Worm (Caenorhabditis elegans) whole organism, early embryonic: ENCODE data around the gene mvk-1.

Experiments
- B0310.2 ChIP-seq: sonication (generic microtip); optimal IDR thresholded peaks from 2 replicates; lab custom pipeline; 2016; ENCODE audit warnings: mild to moderate bottlenecking, missing genetic modification characterization, missing compliant biosample characterization
- aly-1 ChIP-seq: sonication (generic microtip); optimal IDR thresholded peaks from 2 replicates; lab custom pipeline; 2016; ENCODE audit warnings: missing genetic modification characterization, missing compliant biosample characterization
- ama-1 ChIP-seq: fragments of 150-350 bp; optimal IDR thresholded peaks from 2 replicates; lab custom pipeline; 2014
- ceh-13 ChIP-seq: fragments of 200-800 bp; sonication (Bioruptor generic); optimal IDR thresholded peaks from 2 replicates; lab custom pipeline; 2018; ENCODE audit warnings: mild to moderate bottlenecking, missing genetic modification characterization, missing compliant biosample characterization
- ceh-36 ChIP-seq: sonication (generic microtip); optimal IDR thresholded peaks from 2 replicates; lab custom pipeline; 2016; ENCODE audit warnings: missing genetic modification characterization, inconsistent platforms, missing compliant biosample characterization
- ets-7 ChIP-seq: sonication (generic microtip); optimal IDR thresholded peaks from 2 replicates; lab custom pipeline; 2016; ENCODE audit warnings: missing genotype, missing genetic modification characterization, missing compliant biosample characterization
- hmg-4 ChIP-seq: fragments of 200-800 bp; sonication (Bioruptor generic); optimal IDR thresholded peaks from 2 replicates; lab custom pipeline; 2018; ENCODE audit warnings: mild to moderate bottlenecking, missing genetic modification characterization, missing compliant biosample characterization
- pes-1 ChIP-seq: fragments of 200-800 bp; sonication (Bioruptor generic); IDR thresholded peaks from 2 replicates; pipeline ENCODE4 v1.3.6; 2022; ENCODE audit warnings: missing genetic modification reagents, missing genetic modification characterization, missing compliant biosample characterization
- sea-1 ChIP-seq: fragments of 200-800 bp; sonication (Bioruptor generic); conservative IDR thresholded peaks from 2 replicates; pipeline ENCODE4 v1.3.6; 2022; ENCODE audit warnings: missing genetic modification characterization, missing compliant biosample characterization

- no peak for TF ChIP-seq B0310.2
- no peak for TF ChIP-seq aly-1 (tag; lab: Kevin White, UChicago)
- no peak for TF ChIP-seq ama-1 (lab: Kevin White, UChicago)
- TF ChIP-seq ceh-36 (tag; lab: Kevin White, UChicago): no peak
- TF ChIP-seq hmg-4 (GFP tag; lab: Kevin White, UChicago): no peak
- TF ChIP-seq ets-7: no peak
- no peak for TF ChIP-seq sea-1 (GFP tag; lab: Robert Waterston, UW)
- TF ChIP-seq pes-1 (GFP tag; lab: Robert Waterston, UW): no peak
- TF ChIP-seq ceh-13 (GFP tag; lab: Kevin White, UChicago): no peak
Observed at ce11 chrIII:6146797-6147196, 10.7 kb upstream of the mvk-1 start.
